Fruit fly (Drosophila melanogaster): ENCODE measurements around the gene CG15408.

Gene CG15408

dm6 chr2L:3332514-3332913, at the start of gene CG15408:
Gene CG15408 (plus strand): TSS chr2L:3332814.
- TF ChIP-seq cnc (optimal IDR thresholded peaks at IDR 0.05) (no peak), kay (GFP tag; ENCODE audit: borderline replicate concordance) (no peak), CG12768 (GFP tag; optimal IDR thresholded peaks at IDR 0.05) (no peak), Hr96 (GFP tag; optimal IDR thresholded peaks at IDR 0.05) (no peak), CG7045 (GFP tag; optimal IDR thresholded peaks at IDR 0.05) (no peak), toe (GFP tag; optimal IDR thresholded peaks at IDR 0.05) (no peak), CG5204 (GFP tag; optimal IDR thresholded peaks at IDR 0.05) (no peak)

- TF ChIP-seq Hr96 (GFP tag; optimal IDR thresholded peaks at IDR 0.05) = no peak
- no peak for TF ChIP-seq Mnt (GFP tag; optimal IDR thresholded peaks at IDR 0.05)
- no peak for TF ChIP-seq CG1620 (GFP tag; optimal IDR thresholded peaks at IDR 0.05)
- no peak for TF ChIP-seq cnc (optimal IDR thresholded peaks at IDR 0.05)
Measured at dm6 chr2L:3293718-3294340, 38.8 kb upstream of the CG15408 start.

dm6 chr2L:3294572-3294971, 38.0 kb upstream of the CG15408 start, which contains the start of gene CG9664:
Gene CG9664 (minus strand): TSS chr2L:3294706.
- TF ChIP-seq CG11617 (GFP tag; optimal IDR thresholded peaks at IDR 0.05) (no peak), kay (GFP tag; ENCODE audit: borderline replicate concordance) (peak; percentile 24), CG33017 (tag; optimal IDR thresholded peaks at IDR 0.05) (peak; percentile 13)

dm6 chr2L:3298065-3298469, 34.5 kb upstream of the CG15408 start:
- no peak for TF ChIP-seq CG11617 (GFP tag; optimal IDR thresholded peaks at IDR 0.05)
- TF ChIP-seq CG33017 (tag; optimal IDR thresholded peaks at IDR 0.05) = no peak
- no peak for TF ChIP-seq Hr96 (GFP tag; optimal IDR thresholded peaks at IDR 0.05)
- TF ChIP-seq cic (GFP tag; optimal IDR thresholded peaks at IDR 0.05) = peak; percentile 1

dm6 chr2L:3299142-3299541, 33.5 kb upstream of the CG15408 start:
- TF ChIP-seq CG33017 (tag; optimal IDR thresholded peaks at IDR 0.05) (no peak), CG11617 (GFP tag; optimal IDR thresholded peaks at IDR 0.05) (no peak), CG7045 (GFP tag; optimal IDR thresholded peaks at IDR 0.05) (no peak), CG5204 (GFP tag; optimal IDR thresholded peaks at IDR 0.05) (no peak), Mnt (GFP tag; optimal IDR thresholded peaks at IDR 0.05) (no peak), CG14711 (tag; optimal IDR thresholded peaks at IDR 0.05) (no peak), Hr96 (GFP tag; optimal IDR thresholded peaks at IDR 0.05) (no peak), Clk (GFP tag; optimal IDR thresholded peaks at IDR 0.05) (no peak), pad (GFP tag; optimal IDR thresholded peaks at IDR 0.05) (no peak), CG1620 (GFP tag; optimal IDR thresholded peaks at IDR 0.05) (no peak), Crg-1 (GFP tag; optimal IDR thresholded peaks at IDR 0.05) (no peak), tj (GFP tag; optimal IDR thresholded peaks at IDR 0.05) (no peak), cic (GFP tag; optimal IDR thresholded peaks at IDR 0.05) (no peak), ovo (GFP tag; optimal IDR thresholded peaks at IDR 0.05) (no peak), CG7101 (tag; optimal IDR thresholded peaks at IDR 0.05) (no peak), bab1 (GFP tag; optimal IDR thresholded peaks at IDR 0.05) (no peak), cnc (optimal IDR thresholded peaks at IDR 0.05) (no peak), toe (GFP tag; optimal IDR thresholded peaks at IDR 0.05) (no peak), kay (GFP tag; ENCODE audit: borderline replicate concordance) (no peak), CG12768 (GFP tag; optimal IDR thresholded peaks at IDR 0.05) (no peak)

- TF ChIP-seq cnc (optimal IDR thresholded peaks at IDR 0.05) (no peak), kay (GFP tag; ENCODE audit: borderline replicate concordance) (no peak), toe (GFP tag; optimal IDR thresholded peaks at IDR 0.05) (no peak), Crg-1 (GFP tag; optimal IDR thresholded peaks at IDR 0.05) (no peak)
Measured at dm6 chr2L:3299803-3300202, 32.8 kb upstream of the CG15408 start.

- TF ChIP-seq CG1620 (GFP tag; optimal IDR thresholded peaks at IDR 0.05) = no peak
- no peak for TF ChIP-seq toe (GFP tag; optimal IDR thresholded peaks at IDR 0.05)
- TF ChIP-seq CG7045 (GFP tag; optimal IDR thresholded peaks at IDR 0.05) = no peak
- TF ChIP-seq CG12768 (GFP tag; optimal IDR thresholded peaks at IDR 0.05) = no peak
- TF ChIP-seq Hr96 (GFP tag; optimal IDR thresholded peaks at IDR 0.05) = no peak
- TF ChIP-seq cic (GFP tag; optimal IDR thresholded peaks at IDR 0.05) = no peak
- no peak for TF ChIP-seq tj (GFP tag; optimal IDR thresholded peaks at IDR 0.05)
- no peak for TF ChIP-seq Crg-1 (GFP tag; optimal IDR thresholded peaks at IDR 0.05)
- TF ChIP-seq pad (GFP tag; optimal IDR thresholded peaks at IDR 0.05) = no peak
- no peak for TF ChIP-seq ovo (GFP tag; optimal IDR thresholded peaks at IDR 0.05)
- no peak for TF ChIP-seq cnc (optimal IDR thresholded peaks at IDR 0.05)
- TF ChIP-seq CG33017 (tag; optimal IDR thresholded peaks at IDR 0.05) = no peak
- TF ChIP-seq CG11617 (GFP tag; optimal IDR thresholded peaks at IDR 0.05) = no peak
- TF ChIP-seq kay (GFP tag; ENCODE audit: borderline replicate concordance) = no peak
- TF ChIP-seq CG5204 (GFP tag; optimal IDR thresholded peaks at IDR 0.05) = no peak
Measured at dm6 chr2L:3301058-3301457, 31.6 kb upstream of the CG15408 start.

Data from whole organism, adult.